Fruit fly (Drosophila melanogaster) whole organism, prepupa: ENCODE measurements around the gene CG17646.

Experiments used
- CG1621 ChIP-seq: fragments of 200-800 bp; sonication (Bioruptor generic); optimal IDR thresholded peaks from 3 replicates; lab custom pipeline; 2018; ENCODE audit warnings: missing biosample characterization, mild to moderate bottlenecking, missing genetic modification characterization
- CG4318 ChIP-seq: fragments of 200-800 bp; sonication (Bioruptor generic); optimal IDR thresholded peaks from 3 replicates; lab custom pipeline; 2017; ENCODE audit warnings: missing biosample characterization, mild to moderate bottlenecking, missing genetic modification characterization
- CG6163 ChIP-seq: fragments of 200-800 bp; sonication (Bioruptor generic); IDR thresholded peaks from 3 replicates; pipeline ENCODE4 v1.3.6; 2022; ENCODE audit warnings: missing biosample characterization, missing genetic modification characterization
- Gug ChIP-seq: fragments of 200-800 bp; sonication (Bioruptor generic); IDR thresholded peaks from 2 replicates; pipeline ENCODE4 v1.3.6; 2022; ENCODE audit warnings: missing biosample characterization, missing genetic modification characterization
- Hr39 ChIP-seq: fragments of 200-800 bp; sonication (Bioruptor generic); optimal IDR thresholded peaks from 2 replicates; lab custom pipeline; 2016; ENCODE audit warnings: missing biosample characterization, missing genetic modification characterization
- OdsH ChIP-seq: fragments of 200-800 bp; sonication (Bioruptor generic); optimal IDR thresholded peaks from 3 replicates; lab custom pipeline; 2016; ENCODE audit warnings: missing biosample characterization, missing genetic modification characterization
- ss ChIP-seq, 2 experiments: fragments of 200-800 bp; sonication (Bioruptor generic); optimal IDR thresholded peaks; 2 replicates in 1 of 2; 3 replicates in 1 of 2; lab custom pipeline; 2017 to 2018; ENCODE audit warnings: mild to moderate bottlenecking in 2 of 2, missing biosample characterization in 2 of 2, missing genetic modification characterization in 2 of 2, moderate library complexity in 1 of 2
- svp ChIP-seq: fragments of 200-800 bp; sonication (Bioruptor generic); peaks from one replicate; lab custom pipeline; 2016; ENCODE audit warnings: missing biosample characterization, missing genetic modification characterization

dm6 chr2L:1720846-1721506 is 11.3 kb upstream of the CG17646 start:
- TF ChIP-seq CG4318 (GFP tag; lab: Kevin White, UChicago), result no peak
- TF ChIP-seq ss (GFP tag; optimal IDR thresholded peaks at IDR 0.05; lab: Kevin White, UChicago), result no peak
- TF ChIP-seq CG6163, result no peak
- no peak for TF ChIP-seq Gug (GFP tag; lab: Robert Waterston, UW)
- no peak for TF ChIP-seq OdsH (GFP tag; lab: Kevin White, UChicago)
- TF ChIP-seq Hr39, result no peak
- no peak for TF ChIP-seq CG1621 (tag; lab: Kevin White, UChicago)
- peak; percentile 92 for TF ChIP-seq svp (GFP tag; lab: Kevin White, UChicago)
